Fruit fly (Drosophila melanogaster): ENCODE data around the gene MSAmiP.

MSAmiP gene

DNA sequence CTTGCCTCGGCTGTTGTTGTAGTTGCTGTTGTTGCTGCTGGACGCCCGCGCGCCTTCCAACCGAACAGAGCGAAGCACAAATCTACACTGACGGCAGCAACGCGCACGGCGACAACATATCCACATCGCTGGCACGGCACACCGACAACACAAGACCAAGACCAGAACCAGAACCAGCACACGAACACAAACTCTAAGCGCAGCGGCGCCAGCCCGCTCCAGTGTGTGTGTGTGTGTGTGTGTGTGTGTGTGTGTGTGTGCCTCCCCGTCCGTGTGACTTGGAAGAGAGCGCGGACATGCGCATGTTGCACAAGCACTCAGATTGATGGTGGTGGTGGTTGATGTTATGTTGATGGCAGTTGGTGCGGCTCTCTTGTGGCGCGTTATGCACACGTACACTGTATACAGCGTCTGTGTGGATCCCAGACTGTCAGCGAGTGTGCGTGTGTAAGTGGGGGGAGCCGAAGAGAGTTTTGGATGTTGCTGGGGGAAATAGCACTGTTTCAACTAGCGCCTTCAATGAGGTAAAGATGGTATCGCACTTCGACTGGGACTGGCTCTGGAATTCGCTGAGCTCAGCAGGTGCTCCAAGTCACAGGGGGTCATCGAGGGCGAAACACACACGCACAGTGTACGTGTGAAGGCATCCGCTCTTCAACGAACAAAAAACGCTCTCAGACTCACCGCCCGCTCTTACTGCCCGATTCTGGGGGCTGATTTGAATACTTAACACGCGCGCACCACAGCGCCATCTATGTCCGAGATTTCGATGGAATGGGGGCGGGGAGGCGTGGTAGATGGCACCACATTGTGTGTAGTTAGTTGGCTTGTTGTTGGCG, 38.3 kb upstream of the MSAmiP start:
- TF ChIP-seq CG11902 (GFP tag; optimal IDR thresholded peaks at IDR 0.05), result no peak
- TF ChIP-seq CG6854 (GFP tag; optimal IDR thresholded peaks at IDR 0.05), result no peak
- no peak for TF ChIP-seq CG15336 (GFP tag; IDR thresholded peaks at IDR 0.05)
- no peak for TF ChIP-seq CG6276 (GFP tag; optimal IDR thresholded peaks at IDR 0.05)
- no peak for TF ChIP-seq eg (GFP tag; IDR thresholded peaks at IDR 0.05)
- no peak for TF ChIP-seq ss (GFP tag; optimal IDR thresholded peaks at IDR 0.05)
- no peak for TF ChIP-seq Hr38 (GFP tag; optimal IDR thresholded peaks at IDR 0.05)
- TF ChIP-seq CG31627 (GFP tag; optimal IDR thresholded peaks at IDR 0.05), result no peak
- no peak for TF ChIP-seq Ets96B (tag; optimal IDR thresholded peaks at IDR 0.05)
- no peak for TF ChIP-seq CG6792 (GFP tag; optimal IDR thresholded peaks at IDR 0.05)
- no peak for TF ChIP-seq esn (GFP tag; optimal IDR thresholded peaks at IDR 0.05)
- TF ChIP-seq Smox (GFP tag; optimal IDR thresholded peaks at IDR 0.05), result no peak
- TF ChIP-seq Eip93F (GFP tag; optimal IDR thresholded peaks at IDR 0.05), result no peak
- TF ChIP-seq fd85E (GFP tag; optimal IDR thresholded peaks at IDR 0.05), result no peak
- no peak for TF ChIP-seq salr (GFP tag; optimal IDR thresholded peaks at IDR 0.05)
- TF ChIP-seq CG9139 (GFP tag; optimal IDR thresholded peaks at IDR 0.05), result no peak
- no peak for TF ChIP-seq Lpt (GFP tag; optimal IDR thresholded peaks at IDR 0.05)
- TF ChIP-seq dsx (GFP tag; optimal IDR thresholded peaks at IDR 0.05; ENCODE audit: poor library complexity, severe bottlenecking), result peak; percentile 70
- TF ChIP-seq svp (GFP tag), result peak; percentile 85
- TF ChIP-seq CG3919 (GFP tag; optimal IDR thresholded peaks at IDR 0.05), result no peak
- TF ChIP-seq cyc (GFP tag; optimal IDR thresholded peaks at IDR 0.05), result no peak
- no peak for TF ChIP-seq Blimp-1 (GFP tag; optimal IDR thresholded peaks at IDR 0.05)
- TF ChIP-seq Sox15 (GFP tag; optimal IDR thresholded peaks at IDR 0.05), result no peak
- TF ChIP-seq Eip78C (GFP tag), result peak; percentile 24

DNA sequence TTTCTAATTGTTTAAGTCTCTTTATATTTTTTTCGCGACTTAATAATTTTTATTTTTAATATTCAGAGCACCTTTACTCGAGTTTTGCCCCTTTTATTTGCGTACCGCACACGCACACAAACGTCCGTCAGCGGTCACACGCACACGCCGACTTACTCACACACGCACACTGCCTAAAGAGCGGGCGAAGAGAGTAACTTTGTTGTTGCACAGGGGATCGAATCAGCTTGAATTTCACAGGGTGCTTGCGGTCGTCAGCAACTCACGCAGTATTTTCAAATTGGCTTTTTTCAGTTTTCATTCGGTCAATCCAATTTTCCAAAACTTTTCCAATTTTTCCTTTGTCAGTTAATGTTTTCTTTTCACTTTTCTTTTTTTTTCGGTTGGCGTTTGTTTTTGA, 37.3 kb upstream of the MSAmiP start:
- peak; percentile 55 for TF ChIP-seq svp (GFP tag)
- no peak for TF ChIP-seq cyc (GFP tag; optimal IDR thresholded peaks at IDR 0.05)
- no peak for TF ChIP-seq spab (GFP tag; optimal IDR thresholded peaks at IDR 0.05)

DNA sequence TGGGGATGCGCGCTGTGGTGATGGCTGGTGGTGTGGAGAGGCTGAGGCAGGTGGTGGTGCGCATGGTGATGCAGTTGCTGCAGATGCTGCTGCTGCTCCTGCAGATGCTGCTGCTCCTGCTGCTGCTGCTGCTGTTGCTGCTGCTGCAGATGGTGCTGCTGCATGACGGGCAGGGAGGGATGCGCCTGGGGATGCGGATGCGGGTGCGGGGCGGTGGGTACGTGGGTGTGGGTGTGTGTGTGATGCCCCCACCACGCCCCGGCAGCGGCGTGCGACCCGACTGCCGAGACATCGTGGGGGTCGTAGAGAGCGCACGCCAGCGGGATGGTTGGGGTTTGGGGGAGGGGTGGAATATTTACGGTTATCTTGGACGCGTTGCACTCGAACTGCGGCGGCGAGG, 36.8 kb upstream of the MSAmiP start:
- TF ChIP-seq Eip75B (GFP tag; optimal IDR thresholded peaks at IDR 0.05) (no peak), CG6163 (GFP tag; IDR thresholded peaks at IDR 0.05) (no peak), CG8632 (GFP tag; optimal IDR thresholded peaks at IDR 0.05) (no peak), CG6276 (GFP tag; optimal IDR thresholded peaks at IDR 0.05) (no peak), CG9139 (GFP tag; optimal IDR thresholded peaks at IDR 0.05) (no peak), CG6808 (GFP tag; optimal IDR thresholded peaks at IDR 0.05) (no peak), lz (GFP tag; optimal IDR thresholded peaks at IDR 0.05) (no peak), dsx (GFP tag; optimal IDR thresholded peaks at IDR 0.05; ENCODE audit: poor library complexity, severe bottlenecking) (no peak), fkh (GFP tag; optimal IDR thresholded peaks at IDR 0.05) (no peak), vri (GFP tag; optimal IDR thresholded peaks at IDR 0.05) (no peak), Ets96B (tag; optimal IDR thresholded peaks at IDR 0.05) (no peak), Lpt (GFP tag; optimal IDR thresholded peaks at IDR 0.05) (no peak), CG3919 (GFP tag; optimal IDR thresholded peaks at IDR 0.05) (no peak)

DNA sequence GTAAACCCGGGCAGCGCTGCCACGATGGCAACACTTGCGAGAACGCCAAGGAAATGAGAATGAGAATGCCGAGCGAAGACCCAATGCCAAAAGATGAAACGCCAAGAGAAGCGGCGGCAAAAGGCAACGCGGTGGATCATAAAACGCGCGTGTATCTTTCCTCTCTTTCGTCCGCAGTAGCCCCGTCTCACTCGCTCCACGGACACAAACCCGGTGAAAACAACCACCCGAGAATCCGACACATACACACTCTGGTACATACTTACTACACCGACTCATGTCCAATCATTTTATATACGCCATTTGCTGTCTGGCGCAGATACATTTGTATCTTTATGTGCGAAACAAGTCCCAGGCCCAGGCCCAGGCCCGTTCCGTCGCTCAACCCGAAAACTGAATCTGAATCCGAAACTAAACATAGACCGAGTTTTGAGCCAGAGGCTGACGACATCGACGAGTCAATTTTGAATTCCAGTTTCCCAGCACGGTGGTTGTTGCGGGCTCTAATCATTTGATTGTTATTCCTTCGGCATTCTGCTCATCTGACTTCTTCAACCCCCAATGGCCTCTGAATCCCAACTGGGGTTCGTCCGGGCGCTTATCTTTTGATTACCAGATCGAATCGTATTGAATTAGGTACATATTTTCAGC, 27.6 kb upstream of the MSAmiP start:
- TF ChIP-seq dsx (GFP tag; optimal IDR thresholded peaks at IDR 0.05; ENCODE audit: poor library complexity, severe bottlenecking) (peak; percentile 5), CG1621 (tag; optimal IDR thresholded peaks at IDR 0.05) (no peak)

All from whole organism, prepupa.